Fruit fly (Drosophila melanogaster): ENCODE measurements around the gene Vti1a.

dm6 chr3L:696404-697054, 3.8 kb upstream of the Vti1a start:
- no peak for TF ChIP-seq pan (optimal IDR thresholded peaks at IDR 0.05)
- no peak for TF ChIP-seq Dll (optimal IDR thresholded peaks at IDR 0.05)
- no peak for TF ChIP-seq usp (GFP tag; optimal IDR thresholded peaks at IDR 0.05)
- TF ChIP-seq EcR (GFP tag; optimal IDR thresholded peaks at IDR 0.05), result no peak
- no peak for TF ChIP-seq psq (optimal IDR thresholded peaks at IDR 0.05)
- no peak for TF ChIP-seq CG8478 (optimal IDR thresholded peaks at IDR 0.05)
